Fruit fly (Drosophila melanogaster) whole organism, prepupa: ENCODE results near the gene CG3702.

Source experiments
- Blimp-1 ChIP-seq: fragments of 200-800 bp; sonication (Bioruptor generic); optimal IDR thresholded peaks from 3 replicates; lab custom pipeline; 2017; ENCODE audit warnings: missing biosample characterization, missing genetic modification characterization, mild to moderate bottlenecking, moderate library complexity, missing genetic modification reagents
- CG15336 ChIP-seq: fragments of 200-800 bp; sonication (Bioruptor generic); IDR thresholded peaks from 2 replicates; pipeline ENCODE4 v1.3.6; 2022; ENCODE audit warnings: missing biosample characterization, missing genetic modification characterization
- CG1621 ChIP-seq: fragments of 200-800 bp; sonication (Bioruptor generic); optimal IDR thresholded peaks from 3 replicates; lab custom pipeline; 2018; ENCODE audit warnings: missing biosample characterization, mild to moderate bottlenecking, missing genetic modification characterization
- CG3032 ChIP-seq: fragments of 200-800 bp; optimal IDR thresholded peaks from 2 replicates; lab custom pipeline; 2019; ENCODE audit warnings: missing biosample characterization, mild to moderate bottlenecking, missing genetic modification characterization, moderate library complexity
- CG31627 ChIP-seq: fragments of 200-800 bp; sonication (Bioruptor generic); optimal IDR thresholded peaks from 3 replicates; lab custom pipeline; 2016; ENCODE audit warnings: missing biosample characterization, missing genetic modification characterization
- CG32006 ChIP-seq: fragments of 200-800 bp; sonication (Bioruptor generic); optimal IDR thresholded peaks from 3 replicates; lab custom pipeline; 2017; ENCODE audit warnings: missing biosample characterization, mild to moderate bottlenecking, missing genetic modification characterization
- CG34406 ChIP-seq: fragments of 200-800 bp; sonication (Bioruptor generic); optimal IDR thresholded peaks from 3 replicates; lab custom pipeline; 2016; ENCODE audit warnings: missing biosample characterization, missing genetic modification characterization
- CG3919 ChIP-seq: fragments of 200-800 bp; sonication (Bioruptor generic); optimal IDR thresholded peaks from 3 replicates; lab custom pipeline; 2016; ENCODE audit warnings: missing biosample characterization, missing genetic modification characterization
- CG4318 ChIP-seq: fragments of 200-800 bp; sonication (Bioruptor generic); optimal IDR thresholded peaks from 3 replicates; lab custom pipeline; 2017; ENCODE audit warnings: missing biosample characterization, mild to moderate bottlenecking, missing genetic modification characterization
- CG6163 ChIP-seq: fragments of 200-800 bp; sonication (Bioruptor generic); IDR thresholded peaks from 3 replicates; pipeline ENCODE4 v1.3.6; 2022; ENCODE audit warnings: missing biosample characterization, missing genetic modification characterization
- CG6276 ChIP-seq: fragments of 200-800 bp; sonication (Bioruptor generic); optimal IDR thresholded peaks from 2 replicates; lab custom pipeline; 2017; ENCODE audit warnings: missing biosample characterization, mild to moderate bottlenecking, missing genetic modification characterization
- CG6792 ChIP-seq: fragments of 200-800 bp; sonication (Bioruptor generic); optimal IDR thresholded peaks from 3 replicates; lab custom pipeline; 2016; ENCODE audit warnings: missing biosample characterization, missing genetic modification characterization
- CG6854 ChIP-seq: fragments of 200-800 bp; sonication (Bioruptor generic); optimal IDR thresholded peaks from 2 replicates; lab custom pipeline; 2017; ENCODE audit warnings: missing biosample characterization, mild to moderate bottlenecking, missing genetic modification characterization
- CG8119 ChIP-seq: fragments of 200-800 bp; sonication (Bioruptor generic); IDR thresholded peaks from 3 replicates; pipeline ENCODE4 v1.3.6; 2022; ENCODE audit warnings: missing biosample characterization, missing genetic modification characterization
- Eip75B ChIP-seq: fragments of 200-800 bp; sonication (Bioruptor generic); optimal IDR thresholded peaks from 3 replicates; lab custom pipeline; 2016; ENCODE audit warnings: missing biosample characterization, missing genetic modification characterization
- Eip78C ChIP-seq: fragments of 200-800 bp; sonication (Bioruptor generic); peaks from one replicate; lab custom pipeline; 2016; ENCODE audit warnings: missing biosample characterization, missing genetic modification characterization
- Ets21C ChIP-seq: fragments of 200-800 bp; sonication (Bioruptor generic); optimal IDR thresholded peaks from 3 replicates; lab custom pipeline; 2016; ENCODE audit warnings: missing biosample characterization, missing genetic modification characterization
- Ets96B ChIP-seq: fragments of 200-800 bp; optimal IDR thresholded peaks from 2 replicates; lab custom pipeline; 2019; ENCODE audit warnings: missing biosample characterization, mild to moderate bottlenecking, missing genetic modification characterization, moderate library complexity
- Lpt ChIP-seq: fragments of 200-800 bp; sonication (Bioruptor generic); optimal IDR thresholded peaks from 3 replicates; lab custom pipeline; 2016; ENCODE audit warnings: missing biosample characterization, missing genetic modification characterization
- Met ChIP-seq: fragments of 200-800 bp; sonication (Bioruptor generic); optimal IDR thresholded peaks from 3 replicates; lab custom pipeline; 2016; ENCODE audit warnings: missing biosample characterization, missing genetic modification characterization
- OdsH ChIP-seq: fragments of 200-800 bp; sonication (Bioruptor generic); optimal IDR thresholded peaks from 3 replicates; lab custom pipeline; 2016; ENCODE audit warnings: missing biosample characterization, missing genetic modification characterization
- Sox102F ChIP-seq: fragments of 200-800 bp; sonication (Bioruptor generic); optimal IDR thresholded peaks from 2 replicates; lab custom pipeline; 2016; ENCODE audit warnings: missing biosample characterization, mild to moderate bottlenecking, missing genetic modification characterization
- Sox15 ChIP-seq: fragments of 200-800 bp; sonication (Bioruptor generic); optimal IDR thresholded peaks from 3 replicates; lab custom pipeline; 2016; ENCODE audit warnings: missing biosample characterization, missing genetic modification characterization
- achi ChIP-seq: fragments of 200-800 bp; sonication (Bioruptor generic); optimal IDR thresholded peaks from 3 replicates; lab custom pipeline; 2016; ENCODE audit warnings: missing biosample characterization, missing genetic modification characterization
- cyc ChIP-seq: fragments of 200-800 bp; sonication (Bioruptor generic); optimal IDR thresholded peaks from 3 replicates; lab custom pipeline; 2016; ENCODE audit warnings: missing biosample characterization, missing genetic modification characterization
- dac ChIP-seq: fragments of 200-800 bp; sonication (Bioruptor generic); optimal IDR thresholded peaks from 2 replicates; lab custom pipeline; 2017; ENCODE audit warnings: missing biosample characterization, mild to moderate bottlenecking, missing genetic modification characterization
- dsx ChIP-seq: fragments of 200-800 bp; optimal IDR thresholded peaks from 3 replicates; lab custom pipeline; 2019; ENCODE audit warnings: missing biosample characterization, mild to moderate bottlenecking, missing genetic modification characterization, moderate library complexity; ENCODE audit not compliant: poor library complexity, severe bottlenecking
- eg ChIP-seq: fragments of 200-800 bp; sonication (Bioruptor generic); IDR thresholded peaks from 3 replicates; pipeline ENCODE4 v1.3.6; 2022; ENCODE audit warnings: missing biosample characterization, missing genetic modification characterization
- esn ChIP-seq: fragments of 200-800 bp; sonication (Bioruptor generic); optimal IDR thresholded peaks from 2 replicates; lab custom pipeline; 2016; ENCODE audit warnings: missing biosample characterization, mild to moderate bottlenecking, missing genetic modification characterization, moderate library complexity
- fkh ChIP-seq: fragments of 200-800 bp; sonication (Bioruptor generic); optimal IDR thresholded peaks from 3 replicates; lab custom pipeline; 2017; ENCODE audit warnings: missing biosample characterization, mild to moderate bottlenecking, missing genetic modification characterization, moderate library complexity
- lz ChIP-seq: fragments of 200-800 bp; sonication (Bioruptor generic); optimal IDR thresholded peaks from 3 replicates; lab custom pipeline; 2016; ENCODE audit warnings: missing biosample characterization, missing genetic modification characterization
- net ChIP-seq: fragments of 200-800 bp; sonication (Bioruptor generic); optimal IDR thresholded peaks from 3 replicates; lab custom pipeline; 2016; ENCODE audit warnings: missing biosample characterization, missing genetic modification characterization
- pdm3 ChIP-seq: fragments of 200-800 bp; sonication (Bioruptor generic); optimal IDR thresholded peaks from 3 replicates; lab custom pipeline; 2016; ENCODE audit warnings: missing biosample characterization, missing genetic modification characterization
- spab ChIP-seq: fragments of 200-800 bp; sonication (Bioruptor generic); optimal IDR thresholded peaks from 2 replicates; lab custom pipeline; 2017; ENCODE audit warnings: missing biosample characterization, mild to moderate bottlenecking, missing genetic modification characterization, missing genetic modification reagents
- ss ChIP-seq, 2 experiments: fragments of 200-800 bp; sonication (Bioruptor generic); optimal IDR thresholded peaks; 2 replicates in 1 of 2; 3 replicates in 1 of 2; lab custom pipeline; 2017 to 2018; ENCODE audit warnings: mild to moderate bottlenecking in 2 of 2, missing biosample characterization in 2 of 2, missing genetic modification characterization in 2 of 2, moderate library complexity in 1 of 2
- svp ChIP-seq: fragments of 200-800 bp; sonication (Bioruptor generic); peaks from one replicate; lab custom pipeline; 2016; ENCODE audit warnings: missing biosample characterization, missing genetic modification characterization
- topi ChIP-seq: fragments of 200-800 bp; sonication (Bioruptor generic); optimal IDR thresholded peaks from 3 replicates; lab custom pipeline; 2016; ENCODE audit warnings: missing biosample characterization, missing genetic modification characterization
- vri ChIP-seq: fragments of 200-800 bp; sonication (Bioruptor generic); optimal IDR thresholded peaks from 3 replicates; lab custom pipeline; 2016; ENCODE audit warnings: missing biosample characterization, mild to moderate bottlenecking, missing genetic modification characterization

Gene CG3702

DNA sequence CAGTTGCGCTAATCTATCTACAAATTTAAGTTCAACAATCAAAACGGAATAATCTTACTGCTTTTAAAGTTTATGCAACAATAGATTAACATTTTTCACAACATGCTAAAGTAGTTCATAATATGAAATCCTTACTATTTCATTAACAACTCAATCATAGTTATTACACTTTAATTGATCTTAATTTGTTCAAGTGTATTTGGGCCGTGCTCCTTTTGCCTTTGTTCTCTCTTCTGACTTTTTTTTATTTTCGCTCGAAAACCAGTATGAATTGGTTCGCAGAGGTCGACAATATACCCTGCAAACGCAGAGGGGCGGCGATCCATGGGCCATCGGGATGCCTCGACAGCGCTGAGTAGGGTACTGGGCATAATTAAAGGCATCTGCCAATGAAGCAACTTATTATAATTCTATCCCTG lies 15.6 kb downstream of the CG3702 start (continued):
- TF ChIP-seq CG6276 (no peak), spab (GFP tag; lab: Kevin White, UChicago) (peak; percentile 68), Met (peak; percentile 77), CG1621 (tag; lab: Kevin White, UChicago) (peak; percentile 50), lz (no peak), CG8119 (GFP tag; lab: Robert Waterston, UW) (0 out of 3 replicates have a peak, but pooled peaks have one; percentile 18), Eip78C (peak; percentile 81), Ets21C (peak; percentile 44)

DNA sequence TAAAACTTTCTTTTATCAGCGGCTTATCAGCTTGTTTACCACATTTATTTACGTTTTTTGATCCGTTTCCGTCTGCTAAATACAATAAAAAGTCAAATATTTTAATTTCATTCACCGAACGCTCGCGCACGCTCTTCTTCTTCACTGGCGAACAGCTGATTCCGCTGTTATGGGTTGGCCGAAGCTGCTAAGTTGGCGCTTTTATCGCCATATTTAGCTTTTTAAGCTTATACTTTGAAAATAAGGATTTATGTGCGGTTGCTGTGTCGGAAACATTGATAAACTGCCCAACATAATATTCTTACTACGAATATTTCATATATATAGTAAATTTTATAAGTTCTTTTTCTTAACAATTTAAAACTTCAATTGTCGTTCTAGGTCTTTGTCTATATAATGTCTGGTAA lies 29.0 kb downstream of the CG3702 start, which contains the start of gene Naprt:
TSS of gene Naprt (minus strand) at position 159 of the 407 bp plus-strand sequence.
- TF ChIP-seq achi (GFP tag; lab: Kevin White, UChicago) (no peak), svp (GFP tag; lab: Kevin White, UChicago) (peak; percentile 82), Blimp-1 (GFP tag; lab: Kevin White, UChicago) (peak; percentile 69), net (GFP tag; lab: Kevin White, UChicago) (no peak), vri (GFP tag; lab: Kevin White, UChicago) (no peak), pdm3 (no peak)
- TF ChIP-seq, all 60 proteins: peak for 2

DNA sequence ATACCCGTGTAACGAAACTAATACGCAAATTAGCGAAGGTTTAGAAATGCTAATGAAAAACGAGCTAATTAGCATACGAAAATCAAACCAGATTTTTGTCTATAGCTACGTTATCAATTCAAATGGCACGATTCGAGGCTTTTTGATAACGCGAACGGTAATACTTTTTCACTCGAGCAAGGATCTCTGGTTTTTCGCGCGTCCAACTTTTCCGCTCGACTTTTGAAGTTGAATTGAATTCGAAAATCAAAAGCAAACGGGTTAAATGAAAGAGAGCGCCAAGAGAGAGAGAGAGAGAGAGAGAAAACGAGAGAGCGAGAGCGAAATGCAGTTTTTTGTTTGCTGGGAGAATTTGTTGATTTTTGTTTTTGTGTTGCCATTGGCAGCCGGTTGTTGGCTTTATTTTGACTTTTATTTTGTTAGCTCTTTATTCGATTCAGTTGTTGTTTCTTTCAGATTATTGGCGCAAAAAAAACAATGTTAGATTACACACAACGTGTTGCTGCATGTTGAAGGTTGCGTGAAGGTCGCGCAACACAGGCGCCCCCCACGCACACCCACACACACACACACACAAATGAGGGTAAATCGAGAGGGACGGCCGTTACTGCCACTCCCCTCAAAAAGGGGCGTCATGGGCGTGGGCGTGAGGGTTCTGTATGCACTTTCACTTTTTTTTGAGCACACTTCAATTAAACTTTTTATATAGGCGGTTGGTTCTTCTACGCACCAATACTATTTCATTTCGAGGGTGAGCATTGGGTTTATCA lies 29.6 kb downstream of the CG3702 start:
- TF ChIP-seq Eip78C (peak; percentile 59), fkh (peak; percentile 70), CG31627 (GFP tag; lab: Kevin White, UChicago) (peak; percentile 48), esn (GFP tag; lab: Kevin White, UChicago) (peak; percentile 63), eg (peak; percentile 11; the same call in 1 of the 3 replicates), Eip75B (GFP tag; lab: Kevin White, UChicago) (no peak), dac (GFP tag; lab: Kevin White, UChicago) (no peak), lz (no peak), Met (no peak), net (GFP tag; lab: Kevin White, UChicago) (no peak), ss (GFP tag; optimal IDR thresholded peaks at IDR 0.05; lab: Kevin White, UChicago) (no peak), Sox102F (peak; percentile 34), cyc (peak; percentile 19), OdsH (GFP tag; lab: Kevin White, UChicago) (no peak), CG15336 (GFP tag; lab: Robert Waterston, UW) (peak; percentile 43; the same call in 1 of the 2 replicates), CG6854 (peak; percentile 63), CG6792 (GFP tag; lab: Kevin White, UChicago) (peak; percentile 45), Ets96B (tag; lab: Kevin White, UChicago) (no peak), Blimp-1 (GFP tag; lab: Kevin White, UChicago) (peak; percentile 94), pdm3 (no peak), CG3919 (GFP tag; lab: Kevin White, UChicago) (peak; percentile 58), CG6163 (GFP tag; lab: Robert Waterston, UW) (peak; percentile 30; the same call in 1 of the 3 replicates), dsx (GFP tag; lab: Kevin White, UChicago) (no peak), topi (GFP tag; lab: Kevin White, UChicago) (peak; percentile 42), vri (GFP tag; lab: Kevin White, UChicago) (no peak), CG3032 (tag; lab: Kevin White, UChicago) (no peak), Ets21C (no peak), CG4318 (GFP tag; lab: Kevin White, UChicago) (no peak), Lpt (GFP tag; lab: Kevin White, UChicago) (no peak), CG32006 (GFP tag; lab: Kevin White, UChicago) (no peak), CG8119 (GFP tag; lab: Robert Waterston, UW) (peak; percentile 28; the same call in 1 of the 3 replicates), achi (GFP tag; lab: Kevin White, UChicago) (no peak), CG34406 (GFP tag; lab: Kevin White, UChicago) (no peak), Sox15 (GFP tag; lab: Kevin White, UChicago) (no peak)
